Fruit fly (Drosophila melanogaster) whole organism, embryonic: ENCODE measurements around the gene Tbcd.

Experiments
- Bgb ChIP-seq: fragments of 200-800 bp; sonication (Bioruptor generic); IDR thresholded peaks from 2 replicates; pipeline ENCODE4 v1.3.6; 2022; ENCODE audit warnings: missing biosample characterization, missing genetic modification characterization; ENCODE audit not compliant: partially characterized antibody
- CG10147 ChIP-seq: fragments of 200-800 bp; sonication (Bioruptor generic); optimal IDR thresholded peaks from 2 replicates; lab custom pipeline; 2019; ENCODE audit warnings: missing biosample characterization, mild to moderate bottlenecking, missing genetic modification characterization, moderate library complexity
- CG11696 ChIP-seq: fragments of 200-800 bp; sonication (Bioruptor generic); IDR thresholded peaks from 2 replicates; pipeline ENCODE4 v1.3.6; 2022; ENCODE audit warnings: missing biosample characterization, missing genetic modification characterization
- CG17328 ChIP-seq: fragments of 200-800 bp; sonication (Bioruptor generic); IDR thresholded peaks from 2 replicates; pipeline ENCODE4 v1.3.6; 2022; ENCODE audit warnings: missing biosample characterization, missing genetic modification characterization
- CG17359 ChIP-seq: fragments of 200-800 bp; sonication (Bioruptor generic); optimal IDR thresholded peaks from 3 replicates; lab custom pipeline; 2018; ENCODE audit warnings: missing biosample characterization, mild to moderate bottlenecking, missing genetic modification characterization, moderate library complexity
- CG32767 ChIP-seq: fragments of 200-800 bp; sonication (Bioruptor generic); IDR thresholded peaks from 2 replicates; pipeline ENCODE4 v1.3.6; 2022; ENCODE audit warnings: missing biosample characterization, missing genetic modification characterization
- CG34224 ChIP-seq: fragments of 200-800 bp; sonication (Bioruptor generic); IDR thresholded peaks from 3 replicates; pipeline ENCODE4 v1.3.6; 2022; ENCODE audit warnings: missing biosample characterization, missing genetic modification characterization; ENCODE audit not compliant: partially characterized antibody
- CG3726 ChIP-seq: fragments of 200-800 bp; sonication (Bioruptor generic); IDR thresholded peaks from 3 replicates; pipeline ENCODE4, ENCODE4 v1.3.6; 2022; ENCODE audit warnings: missing biosample characterization, missing genetic modification characterization
- CG4404 ChIP-seq: fragments of 200-800 bp; sonication (Bioruptor generic); IDR thresholded peaks from 2 replicates; pipeline ENCODE4 v1.3.6; 2022; ENCODE audit warnings: missing biosample characterization, missing genetic modification characterization
- CG4424 ChIP-seq: fragments of 200-800 bp; sonication (Bioruptor generic); optimal IDR thresholded peaks from 3 replicates; lab custom pipeline; 2016; ENCODE audit warnings: missing biosample characterization, missing genetic modification characterization
- CG6765 ChIP-seq: fragments of 200-800 bp; sonication (Bioruptor generic); optimal IDR thresholded peaks from 3 replicates; lab custom pipeline; 2017; ENCODE audit warnings: missing biosample characterization, mild to moderate bottlenecking, missing genetic modification characterization
- CG6854 ChIP-seq: fragments of 200-800 bp; sonication (Bioruptor generic); optimal IDR thresholded peaks from 3 replicates; lab custom pipeline; 2017; ENCODE audit warnings: missing biosample characterization, mild to moderate bottlenecking, missing genetic modification characterization
- CG7372 ChIP-seq: fragments of 200-800 bp; sonication (Bioruptor generic); IDR thresholded peaks from 2 replicates; pipeline ENCODE4 v1.3.6; 2022; ENCODE audit warnings: missing biosample characterization, missing genetic modification characterization
- CG7745 ChIP-seq: fragments of 200-800 bp; sonication (Bioruptor generic); optimal IDR thresholded peaks from 2 replicates; lab custom pipeline; 2018; ENCODE audit warnings: missing biosample characterization, mild to moderate bottlenecking, missing genetic modification characterization, moderate library complexity
- CG8359 ChIP-seq: fragments of 200-800 bp; sonication (Bioruptor generic); optimal IDR thresholded peaks from 2 replicates; lab custom pipeline; 2017; ENCODE audit warnings: missing biosample characterization, mild to moderate bottlenecking, missing genetic modification characterization, borderline replicate concordance
- CG8388 ChIP-seq: fragments of 200-800 bp; sonication (Bioruptor generic); optimal IDR thresholded peaks from 2 replicates; lab custom pipeline; 2019; ENCODE audit warnings: missing biosample characterization, mild to moderate bottlenecking, missing genetic modification characterization, moderate library complexity
- CG9817 ChIP-seq: fragments of 200-800 bp; sonication (Bioruptor generic); optimal IDR thresholded peaks from 2 replicates; lab custom pipeline; 2018; ENCODE audit warnings: missing biosample characterization, mild to moderate bottlenecking, missing genetic modification characterization, moderate library complexity
- CG9932 ChIP-seq: fragments of 200-800 bp; sonication (Bioruptor generic); IDR thresholded peaks from 2 replicates; pipeline ENCODE4 v1.3.6; 2022; ENCODE audit warnings: missing biosample characterization, missing genetic modification characterization
- Elba2 ChIP-seq: fragments of 200-800 bp; sonication (Bioruptor generic); optimal IDR thresholded peaks from 3 replicates; lab custom pipeline; 2016; ENCODE audit warnings: missing biosample characterization, missing genetic modification characterization
- Fer2 ChIP-seq: fragments of 200-800 bp; sonication (Bioruptor generic); optimal IDR thresholded peaks from 2 replicates; lab custom pipeline; 2018; ENCODE audit warnings: missing biosample characterization, mild to moderate bottlenecking, missing genetic modification characterization, moderate library complexity
- Fer3 ChIP-seq: fragments of 200-800 bp; sonication (Bioruptor generic); optimal IDR thresholded peaks from 2 replicates; lab custom pipeline; 2018; ENCODE audit warnings: missing biosample characterization, mild to moderate bottlenecking, missing genetic modification characterization, moderate library complexity
- HLH54F ChIP-seq: fragments of 200-800 bp; sonication (Bioruptor generic); optimal IDR thresholded peaks from 3 replicates; lab custom pipeline; 2016; ENCODE audit warnings: missing biosample characterization, missing genetic modification characterization
- HLHmδ ChIP-seq: fragments of 200-800 bp; sonication (Bioruptor generic); optimal IDR thresholded peaks from 2 replicates; lab custom pipeline; 2018; ENCODE audit warnings: missing biosample characterization, mild to moderate bottlenecking, missing genetic modification characterization, moderate library complexity
- Hmx ChIP-seq: fragments of 200-800 bp; sonication (Bioruptor generic); optimal IDR thresholded peaks from 2 replicates; lab custom pipeline; 2016; ENCODE audit warnings: missing biosample characterization, missing genetic modification characterization
- Hr39 ChIP-seq: fragments of >200 bp; optimal IDR thresholded peaks from 2 replicates; lab custom pipeline; 2017
- MTF-1 ChIP-seq: fragments of 200-800 bp; sonication (Bioruptor generic); optimal IDR thresholded peaks from 2 replicates; lab custom pipeline; 2018; ENCODE audit warnings: missing biosample characterization, mild to moderate bottlenecking, missing genetic modification characterization, borderline replicate concordance
- Ptx1 ChIP-seq: fragments of 200-800 bp; sonication (Bioruptor generic); IDR thresholded peaks from 2 replicates; pipeline ENCODE4 v1.3.6; 2022; ENCODE audit warnings: missing biosample characterization, missing genetic modification characterization
- Ravus ChIP-seq: fragments of 200-800 bp; sonication (Bioruptor generic); IDR thresholded peaks from 2 replicates; pipeline ENCODE4 v1.3.6; 2022; ENCODE audit warnings: missing biosample characterization, missing genetic modification characterization
- Side ChIP-seq: fragments of 200-800 bp; sonication (Bioruptor generic); optimal IDR thresholded peaks from 2 replicates; lab custom pipeline; 2016; ENCODE audit warnings: missing biosample characterization, missing genetic modification characterization
- Six4 ChIP-seq: fragments of 200-800 bp; sonication (Bioruptor generic); optimal IDR thresholded peaks from 2 replicates; lab custom pipeline; 2016; ENCODE audit warnings: missing biosample characterization, missing genetic modification characterization
- Sry-δ ChIP-seq: fragments of 200-800 bp; sonication (Bioruptor generic); optimal IDR thresholded peaks from 2 replicates; lab custom pipeline; 2016; ENCODE audit warnings: missing biosample characterization, missing genetic modification characterization
- Stat92E ChIP-seq, 3 experiments: fragments of >200 bp in 2 of 3; fragments of 200-800 bp in 1 of 3; sonication (Bioruptor generic) in 1 of 3; optimal IDR thresholded peaks; 2 replicates each; lab custom pipeline; 2017 to 2019; ENCODE audit warnings: missing biosample characterization in 3 of 3, missing genetic modification characterization in 3 of 3, mild to moderate bottlenecking in 1 of 3, moderate library complexity in 1 of 3
- abd-A ChIP-seq: fragments of 200-800 bp; sonication (Bioruptor generic); optimal IDR thresholded peaks from 3 replicates; lab custom pipeline; 2019; ENCODE audit warnings: missing biosample characterization, mild to moderate bottlenecking, missing genetic modification characterization, moderate library complexity
- al ChIP-seq: fragments of 200-800 bp; sonication (Bioruptor generic); IDR thresholded peaks from 2 replicates; pipeline ENCODE4 v1.3.6; 2022; ENCODE audit warnings: missing biosample characterization, missing genetic modification characterization
- cas ChIP-seq: fragments of 200-800 bp; sonication (Bioruptor generic); IDR thresholded peaks from 2 replicates; pipeline ENCODE4 v1.3.6; 2022; ENCODE audit warnings: missing biosample characterization, missing genetic modification characterization
- croc ChIP-seq: fragments of 200-800 bp; sonication (Bioruptor generic); conservative IDR thresholded peaks from 3 replicates; pipeline ENCODE4 v1.3.6; 2022; ENCODE audit warnings: missing biosample characterization, missing genetic modification characterization
- crol ChIP-seq: fragments of 200-800 bp; sonication (Bioruptor generic); IDR thresholded peaks from 2 replicates; pipeline ENCODE4 v1.3.6; 2022; ENCODE audit warnings: missing biosample characterization, missing genetic modification characterization
- cwo ChIP-seq: fragments of 200-800 bp; sonication (Bioruptor generic); optimal IDR thresholded peaks from 3 replicates; lab custom pipeline; 2017; ENCODE audit warnings: missing biosample characterization, missing genetic modification characterization, mild to moderate bottlenecking, moderate library complexity, missing genetic modification reagents
- da ChIP-seq: fragments of 200-800 bp; sonication (Bioruptor generic); optimal IDR thresholded peaks from 2 replicates; lab custom pipeline; 2016; ENCODE audit warnings: missing biosample characterization, missing genetic modification characterization
- ftz-f1 ChIP-seq: fragments of 200-800 bp; sonication (Bioruptor generic); optimal IDR thresholded peaks from 2 replicates; lab custom pipeline; 2016; ENCODE audit warnings: missing biosample characterization, missing genetic modification characterization
- insv ChIP-seq, 2 experiments: fragments of 200-800 bp; sonication (Bioruptor generic); optimal IDR thresholded peaks; 3 replicates each; lab custom pipeline; 2016 to 2018; ENCODE audit warnings: missing biosample characterization in 2 of 2, missing genetic modification characterization in 2 of 2
- ken ChIP-seq: fragments of 200-800 bp; sonication (Bioruptor generic); IDR thresholded peaks from 3 replicates; pipeline ENCODE4 v1.3.6; 2022; ENCODE audit warnings: missing biosample characterization, missing genetic modification characterization
- nerfin-2 ChIP-seq: fragments of 200-800 bp; sonication (Bioruptor generic); IDR thresholded peaks from 2 replicates; pipeline ENCODE4 v1.3.6; 2022; ENCODE audit warnings: missing biosample characterization, missing genetic modification characterization; ENCODE audit not compliant: partially characterized antibody
- sr ChIP-seq: fragments of 200-800 bp; sonication (Bioruptor generic); IDR thresholded peaks from 3 replicates; pipeline ENCODE4 v1.3.6; 2022; ENCODE audit warnings: missing biosample characterization, missing genetic modification characterization
- stc ChIP-seq: fragments of 200-800 bp; sonication (Bioruptor generic); IDR thresholded peaks from 2 replicates; pipeline ENCODE4 v1.3.6; 2022; ENCODE audit warnings: missing biosample characterization, missing genetic modification characterization
- trem ChIP-seq: fragments of 200-800 bp; optimal IDR thresholded peaks from 3 replicates; lab custom pipeline; 2019; ENCODE audit warnings: missing biosample characterization, mild to moderate bottlenecking, missing genetic modification characterization, moderate library complexity
- ttk ChIP-seq: fragments of 200-800 bp; sonication (Bioruptor generic); IDR thresholded peaks from 2 replicates; pipeline ENCODE4 v2.1.2; 2022; ENCODE audit warnings: missing biosample characterization, missing genetic modification characterization
- wor ChIP-seq: fragments of 200-800 bp; sonication (Bioruptor generic); IDR thresholded peaks from 2 replicates; pipeline ENCODE4 v1.3.6; 2022; ENCODE audit warnings: missing biosample characterization, missing genetic modification characterization
- zen2 ChIP-seq: fragments of 200-800 bp; sonication (Bioruptor generic); IDR thresholded peaks from 3 replicates; pipeline ENCODE4 v1.3.6; 2022; ENCODE audit warnings: missing biosample characterization, missing genetic modification characterization; ENCODE audit not compliant: partially characterized antibody
- zfh2 ChIP-seq: fragments of 200-800 bp; sonication (Bioruptor generic); optimal IDR thresholded peaks from 2 replicates; lab custom pipeline; 2016; ENCODE audit warnings: missing biosample characterization, missing genetic modification characterization

Tbcd gene

DNA sequence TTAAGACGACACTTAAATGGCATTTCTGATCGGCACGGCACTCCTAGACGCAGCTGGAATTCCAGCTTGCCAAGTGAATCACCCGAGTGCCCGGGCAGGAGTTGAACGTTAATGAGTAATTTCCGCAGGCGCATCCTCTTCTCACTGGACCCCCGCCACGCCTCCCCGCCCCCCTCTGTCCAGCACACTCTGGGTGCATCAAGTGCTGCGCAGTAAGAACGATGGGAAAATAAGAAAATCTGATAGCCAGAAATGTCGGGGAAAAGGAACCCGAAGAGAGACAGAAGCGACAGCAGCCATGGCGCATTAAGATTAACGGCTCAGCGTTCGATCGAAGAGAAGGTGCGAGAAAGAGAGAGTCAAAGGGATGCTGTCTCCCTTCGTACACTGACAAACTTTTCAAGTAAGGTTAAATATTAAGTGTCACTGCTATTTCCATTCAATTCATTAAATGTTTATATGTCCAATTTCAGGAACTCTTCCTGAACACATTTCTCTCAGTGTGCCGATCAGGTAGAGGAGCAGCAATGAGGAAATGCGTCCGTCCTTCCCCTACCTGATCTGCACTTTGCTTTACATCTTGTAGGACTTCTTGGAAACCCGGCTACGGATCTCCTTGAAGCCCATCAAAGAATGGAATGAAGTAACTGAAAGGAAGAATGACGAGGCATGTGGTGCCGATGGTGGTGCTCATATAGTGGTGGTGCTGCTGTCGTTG, 17.4 kb downstream of the Tbcd start (continued):
- TF ChIP-seq Ptx1 = 0 out of 2 replicates have a peak, but pooled peaks have one; percentile 25
- TF ChIP-seq Fer2 (tag; lab: Kevin White, UChicago) = no peak
- peak in 1 of 2 experiments; percentile 32 for TF ChIP-seq insv (GFP tag; optimal IDR thresholded peaks at IDR 0.05; lab: Kevin White, UChicago)
- TF ChIP-seq ttk = no peak
- TF ChIP-seq Bgb = no peak
- no peak for TF ChIP-seq CG6765 (GFP tag; lab: Kevin White, UChicago)
- TF ChIP-seq HLH54F (GFP tag; lab: Kevin White, UChicago) = peak; percentile 40
- TF ChIP-seq Hr39 (lab: Kevin White, UChicago) = no peak
- TF ChIP-seq cas = no peak
- TF ChIP-seq Sry-δ (GFP tag; lab: Kevin White, UChicago) = peak; percentile 21
- peak; percentile 64 for TF ChIP-seq croc (GFP tag; lab: Robert Waterston, UW)
- TF ChIP-seq ftz-f1 (GFP tag; lab: Kevin White, UChicago) = no peak
- peak; percentile 77 for TF ChIP-seq Elba2 (GFP tag; lab: Kevin White, UChicago)
- TF ChIP-seq Fer3 (tag; lab: Kevin White, UChicago) = no peak
- no peak for TF ChIP-seq cwo (GFP tag; lab: Kevin White, UChicago)
- no peak for TF ChIP-seq CG32767
- peak; percentile 77 for TF ChIP-seq CG4424 (GFP tag; lab: Kevin White, UChicago)
- TF ChIP-seq CG10147 (GFP tag; lab: Kevin White, UChicago) = no peak
- TF ChIP-seq CG9817 (tag; lab: Kevin White, UChicago) = no peak
- no peak for TF ChIP-seq zfh2
- TF ChIP-seq CG34224 (GFP tag; lab: Robert Waterston, UW) = no peak
- TF ChIP-seq sr (GFP tag; lab: Robert Waterston, UW) = no peak
- 0 out of 2 replicates have a peak, but pooled peaks have one; percentile 1 for TF ChIP-seq Ravus
- no peak for TF ChIP-seq da
- TF ChIP-seq Side (GFP tag; lab: Kevin White, UChicago) = peak; percentile 76
- no peak for TF ChIP-seq nerfin-2 (GFP tag; lab: Robert Waterston, UW)
- TF ChIP-seq CG9932 (GFP tag; lab: Robert Waterston, UW) = no peak
- TF ChIP-seq CG11696 (GFP tag; lab: Robert Waterston, UW) = no peak
- TF ChIP-seq zen2 (GFP tag; lab: Robert Waterston, UW) = no peak
- TF ChIP-seq CG7372 (GFP tag; lab: Robert Waterston, UW) = no peak
- peak; percentile 31 for TF ChIP-seq CG8359 (GFP tag; lab: Kevin White, UChicago)
- TF ChIP-seq HLHmδ (GFP tag; lab: Kevin White, UChicago) = no peak
- TF ChIP-seq CG4404 (GFP tag; lab: Robert Waterston, UW) = peak; percentile 93
- TF ChIP-seq CG3726 (GFP tag; lab: Robert Waterston, UW) = no peak
- peak; percentile 60 for TF ChIP-seq Six4 (GFP tag; lab: Kevin White, UChicago)
- TF ChIP-seq CG17359 (tag; lab: Kevin White, UChicago) = peak; percentile 45
- peak; percentile 44 for TF ChIP-seq CG7745 (tag; lab: Kevin White, UChicago)
- TF ChIP-seq CG6854 (GFP tag; lab: Kevin White, UChicago) = no peak
- TF ChIP-seq Stat92E (GFP tag; optimal IDR thresholded peaks at IDR 0.05; lab: Kevin White, UChicago) = peak in 1 of 3 experiments; percentile 94
- TF ChIP-seq ken = peak; percentile 68; the same call in 2 of the 3 replicates
- peak; percentile 93 for TF ChIP-seq crol (GFP tag; lab: Robert Waterston, UW)
- peak; percentile 78 for TF ChIP-seq trem
- no peak for TF ChIP-seq al (GFP tag; lab: Robert Waterston, UW)
- TF ChIP-seq abd-A = no peak
- peak; percentile 68 for TF ChIP-seq CG8388 (GFP tag; lab: Kevin White, UChicago)
- TF ChIP-seq Hmx (GFP tag; lab: Kevin White, UChicago) = no peak
- no peak for TF ChIP-seq stc (GFP tag; lab: Robert Waterston, UW)
- TF ChIP-seq wor (GFP tag; lab: Robert Waterston, UW) = no peak
- no peak for TF ChIP-seq MTF-1 (GFP tag; lab: Kevin White, UChicago)
- TF ChIP-seq CG17328 (GFP tag; lab: Robert Waterston, UW) = peak; percentile 78
